Fruit fly (Drosophila melanogaster) whole organism, pupa: Measurements from ENCODE around the gene Chsy.

Experiments used
- CG10348 ChIP-seq: fragments of 200-800 bp; sonication (Bioruptor generic); IDR thresholded peaks from 2 replicates; pipeline ENCODE4 v1.3.6; 2022; ENCODE audit warnings: missing biosample characterization, missing genetic modification characterization
- CG13204 ChIP-seq: fragments of 200-800 bp; sonication (Bioruptor generic); optimal IDR thresholded peaks from 2 replicates; lab custom pipeline; 2018; ENCODE audit warnings: missing biosample characterization, mild to moderate bottlenecking, missing genetic modification characterization, moderate library complexity
- CG14655 ChIP-seq: fragments of 200-800 bp; sonication (Bioruptor generic); optimal IDR thresholded peaks from 3 replicates; lab custom pipeline; 2017; ENCODE audit warnings: mild to moderate bottlenecking, missing biosample characterization, missing genetic modification reagents, missing genetic modification characterization
- CG15710 ChIP-seq: fragments of 200-800 bp; sonication (Bioruptor generic); optimal IDR thresholded peaks from 2 replicates; lab custom pipeline; 2018; ENCODE audit warnings: missing biosample characterization, mild to moderate bottlenecking, missing genetic modification characterization, moderate library complexity
- CG8159 ChIP-seq: fragments of 200-800 bp; sonication (Bioruptor generic); optimal IDR thresholded peaks from 3 replicates; lab custom pipeline; 2018; ENCODE audit warnings: missing biosample characterization, mild to moderate bottlenecking, missing genetic modification characterization, moderate library complexity
- CG8301 ChIP-seq: fragments of 200-800 bp; sonication (Bioruptor generic); optimal IDR thresholded peaks from 2 replicates; lab custom pipeline; 2018; ENCODE audit warnings: missing biosample characterization, mild to moderate bottlenecking, missing genetic modification characterization
- CG9948 ChIP-seq: fragments of 200-800 bp; sonication (Bioruptor generic); optimal IDR thresholded peaks from 2 replicates; lab custom pipeline; 2018; ENCODE audit warnings: missing biosample characterization, mild to moderate bottlenecking, missing genetic modification characterization, moderate library complexity
- D1 ChIP-seq: fragments of 200-800 bp; sonication (Bioruptor generic); optimal IDR thresholded peaks from 2 replicates; lab custom pipeline; 2018; ENCODE audit warnings: missing biosample characterization, mild to moderate bottlenecking, missing genetic modification characterization, moderate library complexity
- Pif1A ChIP-seq: fragments of 200-800 bp; sonication (Bioruptor generic); optimal IDR thresholded peaks from 3 replicates; lab custom pipeline; 2016; ENCODE audit warnings: missing biosample characterization, missing genetic modification characterization
- Pif1B ChIP-seq: fragments of 200-800 bp; sonication (Bioruptor generic); optimal IDR thresholded peaks from 3 replicates; lab custom pipeline; 2016; ENCODE audit warnings: missing biosample characterization, missing genetic modification characterization
- gl ChIP-seq: fragments of 200-800 bp; sonication (Bioruptor generic); optimal IDR thresholded peaks from 2 replicates; lab custom pipeline; 2018; ENCODE audit warnings: missing biosample characterization, mild to moderate bottlenecking, missing genetic modification characterization
- rn ChIP-seq: fragments of 200-800 bp; sonication (Bioruptor generic); IDR thresholded peaks from 2 replicates; pipeline ENCODE4 v1.3.6; 2022; ENCODE audit warnings: missing biosample characterization, missing genetic modification characterization

- TF ChIP-seq CG13204 (GFP tag; lab: Kevin White, UChicago) (no peak), CG8301 (tag; lab: Kevin White, UChicago) (no peak), CG15710 (tag; lab: Kevin White, UChicago) (no peak), gl (no peak), rn (GFP tag; lab: Robert Waterston, UW) (no peak), CG9948 (tag; lab: Kevin White, UChicago) (no peak), Pif1B (GFP tag; lab: Kevin White, UChicago) (no peak), CG14655 (GFP tag; lab: Kevin White, UChicago) (no peak), CG8159 (tag; lab: Kevin White, UChicago) (no peak), D1 (tag; lab: Kevin White, UChicago) (no peak), CG10348 (GFP tag; lab: Robert Waterston, UW) (no peak), Pif1A (GFP tag; lab: Kevin White, UChicago) (no peak)
Observed at dm6 chrX:15594230-15594857, 1.0 kb upstream of the Chsy start.
